Worm (Caenorhabditis elegans) whole organism, early embryonic: ENCODE measurements around the gene lab-2.

ENCODE experiments used
- B0310.2 ChIP-seq: sonication (generic microtip); optimal IDR thresholded peaks from 2 replicates; lab custom pipeline; 2016; ENCODE audit warnings: mild to moderate bottlenecking, missing genetic modification characterization, missing compliant biosample characterization
- F13C5.2 ChIP-seq: sonication (generic microtip); optimal IDR thresholded peaks from 2 replicates; lab custom pipeline; 2017; ENCODE audit warnings: mild to moderate bottlenecking, missing genetic modification characterization, inconsistent platforms, missing compliant biosample characterization
- aly-1 ChIP-seq: sonication (generic microtip); optimal IDR thresholded peaks from 2 replicates; lab custom pipeline; 2016; ENCODE audit warnings: missing genetic modification characterization, missing compliant biosample characterization
- ama-1 ChIP-seq: fragments of 150-350 bp; optimal IDR thresholded peaks from 2 replicates; lab custom pipeline; 2014
- ceh-13 ChIP-seq: fragments of 200-800 bp; sonication (Bioruptor generic); optimal IDR thresholded peaks from 2 replicates; lab custom pipeline; 2018; ENCODE audit warnings: mild to moderate bottlenecking, missing genetic modification characterization, missing compliant biosample characterization
- ceh-36 ChIP-seq: sonication (generic microtip); optimal IDR thresholded peaks from 2 replicates; lab custom pipeline; 2016; ENCODE audit warnings: missing genetic modification characterization, inconsistent platforms, missing compliant biosample characterization
- ets-7 ChIP-seq: sonication (generic microtip); optimal IDR thresholded peaks from 2 replicates; lab custom pipeline; 2016; ENCODE audit warnings: missing genotype, missing genetic modification characterization, missing compliant biosample characterization
- flt-1 ChIP-seq: fragments of 200-800 bp; sonication (Bioruptor generic); IDR thresholded peaks from 2 replicates; pipeline ENCODE4 v1.3.6; 2022; ENCODE audit warnings: missing genetic modification characterization, missing compliant biosample characterization
- hmbx-1 ChIP-seq: sonication (generic microtip); optimal IDR thresholded peaks from 2 replicates; lab custom pipeline; 2016; ENCODE audit warnings: mild to moderate bottlenecking, missing genetic modification characterization, missing compliant biosample characterization
- hmg-4 ChIP-seq: fragments of 200-800 bp; sonication (Bioruptor generic); optimal IDR thresholded peaks from 2 replicates; lab custom pipeline; 2018; ENCODE audit warnings: mild to moderate bottlenecking, missing genetic modification characterization, missing compliant biosample characterization
- hnd-1 ChIP-seq: sonication (generic microtip); optimal IDR thresholded peaks from 2 replicates; lab custom pipeline; 2016; ENCODE audit warnings: missing genetic modification characterization, missing compliant biosample characterization
- pes-1 ChIP-seq: fragments of 200-800 bp; sonication (Bioruptor generic); IDR thresholded peaks from 2 replicates; pipeline ENCODE4 v1.3.6; 2022; ENCODE audit warnings: missing genetic modification reagents, missing genetic modification characterization, missing compliant biosample characterization
- scrt-1 ChIP-seq: fragments of 200-800 bp; sonication (Bioruptor generic); IDR thresholded peaks from 2 replicates; pipeline ENCODE4 v1.3.6; 2022; ENCODE audit warnings: missing genetic modification characterization, missing compliant biosample characterization
- sea-1 ChIP-seq: fragments of 200-800 bp; sonication (Bioruptor generic); conservative IDR thresholded peaks from 2 replicates; pipeline ENCODE4 v1.3.6; 2022; ENCODE audit warnings: missing genetic modification characterization, missing compliant biosample characterization
- tbx-11 ChIP-seq: fragments of 200-800 bp; sonication (Bioruptor generic); IDR thresholded peaks from 2 replicates; pipeline ENCODE4 v1.3.6; 2022; ENCODE audit warnings: missing genetic modification characterization, missing compliant biosample characterization
- tbx-37 ChIP-seq: fragments of 200-800 bp; sonication (Bioruptor generic); conservative IDR thresholded peaks from 2 replicates; pipeline ENCODE4 v1.3.6; 2022; ENCODE audit warnings: missing genetic modification reagents, missing genetic modification characterization, missing compliant biosample characterization
- tra-4 ChIP-seq: sonication (generic microtip); optimal IDR thresholded peaks from 2 replicates; lab custom pipeline; 2017; ENCODE audit warnings: missing genetic modification characterization, missing compliant biosample characterization

Gene lab-2

ce11 chrIII:7291216-7291615 is 38.2 kb downstream of the lab-2 start:
- no peak for TF ChIP-seq ceh-36 (tag; lab: Kevin White, UChicago)
- TF ChIP-seq ets-7 (tag; lab: Kevin White, UChicago): no peak
- TF ChIP-seq ceh-13 (GFP tag; lab: Kevin White, UChicago): no peak
- TF ChIP-seq F13C5.2 (tag; lab: Kevin White, UChicago): no peak
- no peak for TF ChIP-seq hmbx-1
- no peak for TF ChIP-seq tbx-11
- no peak for TF ChIP-seq sea-1 (GFP tag; lab: Robert Waterston, UW)

ce11 chrIII:7290462-7290861 is 38.9 kb downstream of the lab-2 start, which contains the start of gene algn-11:
Gene algn-11 (minus strand): TSS chrIII:7290562.
- TF ChIP-seq tbx-37 (no peak), ama-1 (lab: Kevin White, UChicago) (no peak), pes-1 (GFP tag; lab: Robert Waterston, UW) (no peak), ets-7 (tag; lab: Kevin White, UChicago) (no peak), B0310.2 (no peak), ceh-36 (tag; lab: Kevin White, UChicago) (no peak), hmbx-1 (no peak), hmg-4 (GFP tag; lab: Kevin White, UChicago) (no peak), hnd-1 (no peak), flt-1 (GFP tag; lab: Robert Waterston, UW) (no peak), sea-1 (GFP tag; lab: Robert Waterston, UW) (no peak), tra-4 (no peak), tbx-11 (no peak), F13C5.2 (tag; lab: Kevin White, UChicago) (no peak), scrt-1 (no peak), ceh-13 (GFP tag; lab: Kevin White, UChicago) (no peak), aly-1 (tag; lab: Kevin White, UChicago) (no peak)

- no peak for TF ChIP-seq hmbx-1
- TF ChIP-seq F13C5.2 (tag; lab: Kevin White, UChicago): no peak
- no peak for TF ChIP-seq ceh-13 (GFP tag; lab: Kevin White, UChicago)
These were observed 41.9 kb downstream of the lab-2 start, which contains the start of gene ykt-6 for ce11 chrIII:7287503-7287902. Gene ykt-6 (minus strand): TSS chrIII:7287603.

- TF ChIP-seq ama-1 (lab: Kevin White, UChicago): no peak
These were observed 43.6 kb downstream of the lab-2 start, which contains the start of gene pho-5 for ce11 chrIII:7285783-7286182. Gene pho-5 (minus strand): TSS chrIII:7285883.

- TF ChIP-seq aly-1 (tag; lab: Kevin White, UChicago) (no peak), hmg-4 (GFP tag; lab: Kevin White, UChicago) (no peak), tra-4 (no peak), hnd-1 (no peak), flt-1 (GFP tag; lab: Robert Waterston, UW) (no peak), tbx-11 (no peak), ets-7 (tag; lab: Kevin White, UChicago) (no peak), ceh-13 (GFP tag; lab: Kevin White, UChicago) (no peak), pes-1 (GFP tag; lab: Robert Waterston, UW) (no peak), sea-1 (GFP tag; lab: Robert Waterston, UW) (no peak), hmbx-1 (no peak), tbx-37 (no peak), scrt-1 (no peak), F13C5.2 (tag; lab: Kevin White, UChicago) (no peak), ama-1 (lab: Kevin White, UChicago) (no peak), ceh-36 (tag; lab: Kevin White, UChicago) (no peak), B0310.2 (no peak)
These were observed 48.2 kb downstream of the lab-2 start, which contains the start of gene B0361.3 for ce11 chrIII:7281179-7281578. Gene B0361.3 (plus strand): TSS chrIII:7281462.

ce11 chrIII:7278491-7278890 is 50.9 kb downstream of the lab-2 start:
- TF ChIP-seq F13C5.2 (tag; lab: Kevin White, UChicago) (no peak), B0310.2 (no peak), hmbx-1 (no peak), hnd-1 (no peak), sea-1 (GFP tag; lab: Robert Waterston, UW) (no peak)

ce11 chrIII:7277228-7277627 is 52.2 kb downstream of the lab-2 start, which contains the start of the genes spot-1 and B0361.11:
Gene spot-1 (minus strand): TSS chrIII:7277274.
Gene B0361.11 (plus strand): TSS chrIII:7277599.
- TF ChIP-seq hmg-4 (GFP tag; lab: Kevin White, UChicago): no peak
- no peak for TF ChIP-seq ama-1 (lab: Kevin White, UChicago)
- no peak for TF ChIP-seq tra-4
- no peak for TF ChIP-seq aly-1 (tag; lab: Kevin White, UChicago)
- TF ChIP-seq pes-1 (GFP tag; lab: Robert Waterston, UW): no peak
- TF ChIP-seq ceh-13 (GFP tag; lab: Kevin White, UChicago): no peak
- TF ChIP-seq B0310.2: no peak
- no peak for TF ChIP-seq sea-1 (GFP tag; lab: Robert Waterston, UW)
- no peak for TF ChIP-seq ceh-36 (tag; lab: Kevin White, UChicago)
- TF ChIP-seq ets-7 (tag; lab: Kevin White, UChicago): no peak
- TF ChIP-seq F13C5.2 (tag; lab: Kevin White, UChicago): no peak
- TF ChIP-seq scrt-1: no peak
- TF ChIP-seq hnd-1: no peak
- no peak for TF ChIP-seq tbx-11
- TF ChIP-seq flt-1 (GFP tag; lab: Robert Waterston, UW): no peak
- no peak for TF ChIP-seq tbx-37
- TF ChIP-seq hmbx-1: no peak

- TF ChIP-seq aly-1 (tag; lab: Kevin White, UChicago): no peak
- no peak for TF ChIP-seq hmbx-1
- no peak for TF ChIP-seq tbx-11
- TF ChIP-seq F13C5.2 (tag; lab: Kevin White, UChicago): no peak
- TF ChIP-seq tbx-37: no peak
- no peak for TF ChIP-seq ama-1 (lab: Kevin White, UChicago)
- no peak for TF ChIP-seq hmg-4 (GFP tag; lab: Kevin White, UChicago)
- no peak for TF ChIP-seq ceh-13 (GFP tag; lab: Kevin White, UChicago)
These were observed 54.1 kb downstream of the lab-2 start, which contains the start of gene psd-1 for ce11 chrIII:7275296-7275695. Gene psd-1 (minus strand): TSS chrIII:7275396.
